Fruit fly (Drosophila melanogaster): ENCODE results near the gene brwl.
A peak's percentile ranks its signal among the peaks of the same experiment; 100 is the strongest.

brwl gene

dm6 chr2L:9585942-9586341 lies 17.3 kb downstream of the brwl start (continued):
- TF ChIP-seq Mad (GFP tag; optimal IDR thresholded peaks at IDR 0.05) (no peak), Ets97D (GFP tag; optimal IDR thresholded peaks at IDR 0.05) (no peak), CG18764 (GFP tag; optimal IDR thresholded peaks at IDR 0.05) (no peak), CG12219 (GFP tag; optimal IDR thresholded peaks at IDR 0.05) (no peak), Gsc (GFP tag; IDR thresholded peaks at IDR 0.05) (no peak), nerfin-2 (GFP tag; IDR thresholded peaks at IDR 0.05; ENCODE audit: partially characterized antibody) (no peak), Eip74EF (GFP tag; optimal IDR thresholded peaks at IDR 0.05) (no peak), peb (GFP tag; IDR thresholded peaks at IDR 0.05) (no peak), CG7928 (GFP tag; optimal IDR thresholded peaks at IDR 0.05) (no peak), CG13424 (tag; optimal IDR thresholded peaks at IDR 0.05) (peak; percentile 26), CG11696 (GFP tag; IDR thresholded peaks at IDR 0.05) (no peak), fd96Cb (tag; optimal IDR thresholded peaks at IDR 0.05) (peak; percentile 39), CG11247 (GFP tag; IDR thresholded peaks at IDR 0.05) (no peak), lbe (GFP tag; optimal IDR thresholded peaks at IDR 0.05) (no peak), en (GFP tag; optimal IDR thresholded peaks at IDR 0.05) (no peak), CG4730 (GFP tag; IDR thresholded peaks at IDR 0.05) (no peak), HLH3B (GFP tag; IDR thresholded peaks at IDR 0.05) (no peak), CG6654 (GFP tag; optimal IDR thresholded peaks at IDR 0.05) (no peak), seq (GFP tag; IDR thresholded peaks at IDR 0.05) (no peak), Tbp (GFP tag; optimal IDR thresholded peaks at IDR 0.05) (no peak), ci (GFP tag; IDR thresholded peaks at IDR 0.05) (0 out of 3 replicates have a peak, but pooled peaks have one; percentile 22), Optix (GFP tag; IDR thresholded peaks at IDR 0.05) (no peak), D (optimal IDR thresholded peaks at IDR 0.05) (no peak), D (GFP tag; optimal IDR thresholded peaks at IDR 0.05) (peak; percentile 21), CG8290 (GFP tag; optimal IDR thresholded peaks at IDR 0.05) (peak; percentile 1), CG8290 (tag; optimal IDR thresholded peaks at IDR 0.05) (no peak), lilli (GFP tag; optimal IDR thresholded peaks at IDR 0.05) (no peak), C15 (GFP tag; IDR thresholded peaks at IDR 0.05) (no peak), bsh (GFP tag; optimal IDR thresholded peaks at IDR 0.05) (peak in 1 of 2 experiments; percentile 53), CG30020 (tag; optimal IDR thresholded peaks at IDR 0.05) (no peak), CG34376 (GFP tag; optimal IDR thresholded peaks at IDR 0.05) (no peak), grn (GFP tag; optimal IDR thresholded peaks at IDR 0.05) (no peak), ham (GFP tag; IDR thresholded peaks at IDR 0.05) (no peak), oc (tag; optimal IDR thresholded peaks at IDR 0.05) (no peak), ash1 (GFP tag; optimal IDR thresholded peaks at IDR 0.05) (no peak), tin (GFP tag; optimal IDR thresholded peaks at IDR 0.05) (no peak), hth (optimal IDR thresholded peaks at IDR 0.05) (no peak), CG15601 (tag; optimal IDR thresholded peaks at IDR 0.05) (no peak), pum (GFP tag; optimal IDR thresholded peaks at IDR 0.05) (no peak), CG32532 (GFP tag; IDR thresholded peaks at IDR 0.05) (no peak), BtbVII (GFP tag; optimal IDR thresholded peaks at IDR 0.05) (no peak), tx (GFP tag; optimal IDR thresholded peaks at IDR 0.05) (no peak), sisA (GFP tag; IDR thresholded peaks at IDR 0.05) (no peak), CG16813 (GFP tag; IDR thresholded peaks at IDR 0.05; ENCODE audit: partially characterized antibody) (no peak), zfh2 (GFP tag; optimal IDR thresholded peaks at IDR 0.05) (no peak), CG9797 (GFP tag; optimal IDR thresholded peaks at IDR 0.05) (no peak), NC2α (GFP tag; optimal IDR thresholded peaks at IDR 0.05) (no peak), fru (optimal IDR thresholded peaks at IDR 0.05) (no peak), fd64A (GFP tag; optimal IDR thresholded peaks at IDR 0.05) (no peak), CG6813 (GFP tag; optimal IDR thresholded peaks at IDR 0.05) (no peak), bigmax (GFP tag; optimal IDR thresholded peaks at IDR 0.05) (no peak), D19B (GFP tag; optimal IDR thresholded peaks at IDR 0.05) (no peak), stc (GFP tag; IDR thresholded peaks at IDR 0.05) (0 out of 2 replicates have a peak, but pooled peaks have one; percentile 13), odd (GFP tag; optimal IDR thresholded peaks at IDR 0.05) (no peak)
